Fruit fly (Drosophila melanogaster): ENCODE results near the gene Cep290.
A peak's percentile ranks its signal among the peaks of the same experiment; 100 is the strongest.

Gene Cep290

DNA sequence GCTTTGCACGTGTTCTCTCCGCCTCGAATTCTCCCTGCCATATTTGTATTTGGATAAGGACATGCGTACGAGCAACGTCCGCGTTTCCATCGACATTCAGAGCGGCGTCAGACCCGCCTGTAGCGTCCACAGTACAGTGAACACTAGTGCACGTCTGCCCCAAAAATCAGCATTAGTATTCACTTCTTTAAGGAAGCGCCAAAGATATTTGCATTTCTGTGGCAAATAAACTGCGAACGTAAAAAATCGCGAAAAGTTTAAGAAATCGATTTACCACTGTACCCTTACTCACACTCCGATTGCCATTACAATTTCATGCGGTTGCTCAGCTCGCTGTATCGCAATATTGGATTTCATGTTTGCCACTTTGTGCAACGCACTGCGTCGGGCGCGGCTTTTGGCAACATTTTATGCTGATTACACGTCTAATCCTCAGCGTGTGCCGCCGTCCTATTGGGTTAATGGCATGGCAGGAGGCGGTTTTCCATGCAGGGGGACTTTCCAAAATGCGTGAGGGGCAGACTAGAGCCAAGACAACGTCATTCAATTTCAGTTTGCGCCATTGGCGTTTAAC, 40.9 kb upstream of the Cep290 start:
- TF ChIP-seq Crg-1 (GFP tag; optimal IDR thresholded peaks at IDR 0.05): no peak
- no peak for TF ChIP-seq cnc (optimal IDR thresholded peaks at IDR 0.05)
- TF ChIP-seq Hr96 (GFP tag; optimal IDR thresholded peaks at IDR 0.05): peak; percentile 28
- TF ChIP-seq kay (GFP tag; ENCODE audit: borderline replicate concordance): no peak
- TF ChIP-seq bab1 (GFP tag; optimal IDR thresholded peaks at IDR 0.05): peak; percentile 59
- no peak for TF ChIP-seq tj (GFP tag; optimal IDR thresholded peaks at IDR 0.05)
- no peak for TF ChIP-seq CG12768 (GFP tag; optimal IDR thresholded peaks at IDR 0.05)
- no peak for TF ChIP-seq cic (GFP tag; optimal IDR thresholded peaks at IDR 0.05)
- no peak for TF ChIP-seq toe (GFP tag; optimal IDR thresholded peaks at IDR 0.05)
- no peak for TF ChIP-seq CG33017 (tag; optimal IDR thresholded peaks at IDR 0.05)
- TF ChIP-seq CG7101 (tag; optimal IDR thresholded peaks at IDR 0.05): peak; percentile 45
- no peak for TF ChIP-seq pad (GFP tag; optimal IDR thresholded peaks at IDR 0.05)
- TF ChIP-seq CG14711 (tag; optimal IDR thresholded peaks at IDR 0.05): peak; percentile 27
- TF ChIP-seq CG11617 (GFP tag; optimal IDR thresholded peaks at IDR 0.05): no peak
- no peak for TF ChIP-seq Clk (GFP tag; optimal IDR thresholded peaks at IDR 0.05)
- peak; percentile 9 for TF ChIP-seq CG5204 (GFP tag; optimal IDR thresholded peaks at IDR 0.05)
- TF ChIP-seq ovo (GFP tag; optimal IDR thresholded peaks at IDR 0.05): no peak
- TF ChIP-seq Mnt (GFP tag; optimal IDR thresholded peaks at IDR 0.05): no peak
- no peak for TF ChIP-seq CG1620 (GFP tag; optimal IDR thresholded peaks at IDR 0.05)
- peak; percentile 56 for TF ChIP-seq CG7045 (GFP tag; optimal IDR thresholded peaks at IDR 0.05)

DNA sequence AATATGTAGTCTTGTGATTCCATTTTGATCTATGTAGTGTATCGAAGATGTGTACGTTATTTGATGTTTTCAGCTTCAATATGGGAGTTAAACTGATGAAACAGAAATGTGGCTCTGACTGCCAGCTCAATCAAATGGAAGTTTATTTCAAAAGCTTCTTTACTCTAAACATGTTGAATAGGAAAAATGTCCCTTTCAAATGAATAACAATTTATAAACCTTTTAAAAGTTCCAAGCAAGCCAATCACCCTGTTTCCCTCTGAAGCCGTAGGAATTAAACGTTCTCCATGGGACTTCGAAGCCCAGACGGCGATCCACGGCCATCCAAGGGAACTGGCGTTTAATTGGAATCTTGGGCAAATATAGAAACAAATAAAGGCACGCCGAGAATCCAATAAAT, 39.8 kb upstream of the Cep290 start, which contains the start of gene CG13898:
Gene CG13898 (minus strand): TSS at position 101 of the 400 bp plus-strand sequence.
- no peak for TF ChIP-seq toe (GFP tag; optimal IDR thresholded peaks at IDR 0.05)
- no peak for TF ChIP-seq CG1620 (GFP tag; optimal IDR thresholded peaks at IDR 0.05)
- no peak for TF ChIP-seq tj (GFP tag; optimal IDR thresholded peaks at IDR 0.05)
- TF ChIP-seq ovo (GFP tag; optimal IDR thresholded peaks at IDR 0.05): no peak
- TF ChIP-seq kay (GFP tag; ENCODE audit: borderline replicate concordance): no peak
- TF ChIP-seq Mnt (GFP tag; optimal IDR thresholded peaks at IDR 0.05): no peak
- TF ChIP-seq CG5204 (GFP tag; optimal IDR thresholded peaks at IDR 0.05): no peak
- TF ChIP-seq cnc (optimal IDR thresholded peaks at IDR 0.05): no peak
- TF ChIP-seq CG7101 (tag; optimal IDR thresholded peaks at IDR 0.05): no peak
- no peak for TF ChIP-seq bab1 (GFP tag; optimal IDR thresholded peaks at IDR 0.05)
- no peak for TF ChIP-seq CG7045 (GFP tag; optimal IDR thresholded peaks at IDR 0.05)
- TF ChIP-seq CG14711 (tag; optimal IDR thresholded peaks at IDR 0.05): no peak
- TF ChIP-seq Clk (GFP tag; optimal IDR thresholded peaks at IDR 0.05): no peak
- no peak for TF ChIP-seq CG11617 (GFP tag; optimal IDR thresholded peaks at IDR 0.05)
- TF ChIP-seq Hr96 (GFP tag; optimal IDR thresholded peaks at IDR 0.05): no peak
- TF ChIP-seq cic (GFP tag; optimal IDR thresholded peaks at IDR 0.05): no peak
- TF ChIP-seq CG12768 (GFP tag; optimal IDR thresholded peaks at IDR 0.05): no peak
- TF ChIP-seq CG33017 (tag; optimal IDR thresholded peaks at IDR 0.05): no peak
- TF ChIP-seq Crg-1 (GFP tag; optimal IDR thresholded peaks at IDR 0.05): no peak
- no peak for TF ChIP-seq pad (GFP tag; optimal IDR thresholded peaks at IDR 0.05)

DNA sequence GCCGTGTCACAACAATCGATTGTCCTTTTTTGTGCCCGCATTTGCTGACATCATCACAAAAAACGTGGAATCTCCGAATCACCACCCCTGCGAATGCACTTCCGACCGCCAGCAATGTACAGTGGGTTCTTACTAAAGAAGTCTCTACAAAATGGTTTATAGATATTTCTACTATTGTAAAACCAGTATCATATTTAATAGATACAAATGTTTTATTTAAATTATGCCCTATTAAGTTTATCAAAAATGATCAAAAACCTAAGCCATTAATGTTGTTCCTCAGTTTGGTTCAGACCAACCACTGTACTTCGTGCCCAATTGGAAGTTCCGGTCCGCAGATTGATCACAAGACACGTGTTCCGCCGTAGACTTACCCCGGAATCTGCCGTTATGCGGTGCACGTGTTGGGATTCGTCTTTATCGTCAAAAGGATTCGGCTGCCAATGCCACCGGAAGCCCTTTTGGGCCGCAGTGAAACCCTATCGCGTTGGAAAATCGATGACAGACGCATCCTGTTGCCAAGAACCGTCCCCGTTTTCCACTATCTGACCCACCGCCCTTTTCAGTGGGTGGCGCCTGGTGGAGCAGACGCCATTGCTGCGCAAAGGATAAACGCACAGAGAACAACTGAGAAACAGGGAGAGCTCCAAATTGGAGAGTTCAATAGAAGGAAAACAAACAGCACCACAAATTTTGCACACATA, 39.0 kb upstream of the Cep290 start:
- TF ChIP-seq CG5204 (GFP tag; optimal IDR thresholded peaks at IDR 0.05) (peak; percentile 23), CG11617 (GFP tag; optimal IDR thresholded peaks at IDR 0.05) (no peak), kay (GFP tag; ENCODE audit: borderline replicate concordance) (no peak), Crg-1 (GFP tag; optimal IDR thresholded peaks at IDR 0.05) (no peak), Mnt (GFP tag; optimal IDR thresholded peaks at IDR 0.05) (no peak), pad (GFP tag; optimal IDR thresholded peaks at IDR 0.05) (peak; percentile 82), CG14711 (tag; optimal IDR thresholded peaks at IDR 0.05) (no peak)

DNA sequence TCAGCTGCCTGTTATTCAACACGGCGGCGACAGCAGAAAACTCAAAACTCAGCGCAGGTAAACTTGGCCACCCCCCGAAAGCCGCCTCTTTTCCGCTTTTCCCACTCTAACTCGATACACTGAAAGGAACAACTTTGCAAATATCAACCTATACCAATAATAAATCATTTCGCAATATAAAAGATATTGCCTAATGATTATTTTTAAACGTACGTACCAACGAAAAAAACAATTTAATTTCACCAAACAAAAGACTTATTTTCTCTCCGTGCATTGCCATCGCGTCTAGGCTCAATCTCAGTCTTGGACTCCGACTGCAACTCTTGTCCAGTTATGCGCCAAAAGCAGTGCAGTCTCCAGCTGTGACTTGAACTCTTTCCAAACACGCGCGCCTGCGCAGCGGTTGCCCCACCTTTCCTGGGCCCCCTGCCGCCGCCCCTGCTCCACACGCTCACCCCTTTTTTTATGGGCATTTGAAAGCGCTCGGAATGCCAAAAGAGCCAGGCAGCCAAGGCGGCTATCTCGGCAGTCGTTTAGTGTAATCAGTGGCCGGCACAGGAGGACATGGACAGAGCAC, 38.0 kb upstream of the Cep290 start:
- TF ChIP-seq toe (GFP tag; optimal IDR thresholded peaks at IDR 0.05) (no peak), ovo (GFP tag; optimal IDR thresholded peaks at IDR 0.05) (no peak), CG12768 (GFP tag; optimal IDR thresholded peaks at IDR 0.05) (no peak), Hr96 (GFP tag; optimal IDR thresholded peaks at IDR 0.05) (no peak), CG11617 (GFP tag; optimal IDR thresholded peaks at IDR 0.05) (no peak), Mnt (GFP tag; optimal IDR thresholded peaks at IDR 0.05) (no peak), kay (GFP tag; ENCODE audit: borderline replicate concordance) (no peak), Clk (GFP tag; optimal IDR thresholded peaks at IDR 0.05) (no peak), bab1 (GFP tag; optimal IDR thresholded peaks at IDR 0.05) (no peak), CG5204 (GFP tag; optimal IDR thresholded peaks at IDR 0.05) (no peak), CG7045 (GFP tag; optimal IDR thresholded peaks at IDR 0.05) (no peak), cnc (optimal IDR thresholded peaks at IDR 0.05) (no peak), CG1620 (GFP tag; optimal IDR thresholded peaks at IDR 0.05) (no peak)

DNA sequence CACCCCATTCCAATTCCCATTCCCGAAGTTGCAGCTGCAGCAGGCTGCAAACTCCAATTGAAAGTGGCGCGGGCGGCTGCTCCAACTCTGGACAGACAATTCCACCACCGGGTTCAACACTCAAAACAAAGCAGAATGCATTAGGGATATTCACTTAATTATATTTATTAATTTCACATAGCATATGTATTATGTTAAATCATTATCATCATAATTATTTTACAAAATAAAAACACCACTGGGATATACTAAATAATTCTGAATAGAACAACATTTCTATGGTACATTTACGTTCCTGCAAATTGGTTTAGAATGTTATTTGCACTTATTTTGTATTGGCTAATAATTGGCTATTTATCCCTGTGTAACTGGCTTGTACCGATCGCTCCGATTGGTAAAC, 36.3 kb upstream of the Cep290 start:
- TF ChIP-seq CG5204 (GFP tag; optimal IDR thresholded peaks at IDR 0.05): no peak
- no peak for TF ChIP-seq CG14711 (tag; optimal IDR thresholded peaks at IDR 0.05)
- no peak for TF ChIP-seq cnc (optimal IDR thresholded peaks at IDR 0.05)
- TF ChIP-seq toe (GFP tag; optimal IDR thresholded peaks at IDR 0.05): no peak
- no peak for TF ChIP-seq CG7045 (GFP tag; optimal IDR thresholded peaks at IDR 0.05)
- no peak for TF ChIP-seq CG33017 (tag; optimal IDR thresholded peaks at IDR 0.05)
- no peak for TF ChIP-seq ovo (GFP tag; optimal IDR thresholded peaks at IDR 0.05)

Measured in whole organism, adult.